Worm (Caenorhabditis elegans) whole organism, L2 larva: ENCODE data around the gene Y32G9A.2.

Source experiments
- C34F6.9 ChIP-seq: fragments of 150-350 bp; optimal IDR thresholded peaks from 2 replicates; lab custom pipeline; 2014; ENCODE audit warnings: missing biosample characterization, missing genetic modification characterization
- R02D3.7 ChIP-seq: fragments of 150-350 bp; optimal IDR thresholded peaks from 2 replicates; lab custom pipeline; 2014; ENCODE audit warnings: missing biosample characterization, missing genetic modification characterization
- alr-1 ChIP-seq: fragments of 150-350 bp; optimal IDR thresholded peaks from 2 replicates; lab custom pipeline; 2014; ENCODE audit warnings: missing biosample characterization, missing genetic modification characterization
- aly-2 ChIP-seq: fragments of 150-350 bp; optimal IDR thresholded peaks from 2 replicates; lab custom pipeline; 2014; ENCODE audit warnings: missing biosample characterization, missing genetic modification characterization
- blmp-1 ChIP-seq: sonication (generic microtip); optimal IDR thresholded peaks from 2 replicates; lab custom pipeline; 2017; ENCODE audit warnings: missing genetic modification characterization, mild to moderate bottlenecking, missing compliant biosample characterization, antibody characterized with exemption, moderate library complexity; ENCODE audit not compliant: insufficient read depth
- ceh-16 ChIP-seq: fragments of 150-350 bp; optimal IDR thresholded peaks from 2 replicates; lab custom pipeline; 2014; ENCODE audit warnings: missing biosample characterization, missing genetic modification characterization
- ceh-82 ChIP-seq: fragments of 150-350 bp; optimal IDR thresholded peaks from 2 replicates; lab custom pipeline; 2014; ENCODE audit warnings: missing biosample characterization, missing genetic modification characterization
- crh-2 ChIP-seq: sonication (generic microtip); optimal IDR thresholded peaks from 2 replicates; lab custom pipeline; 2017; ENCODE audit warnings: missing biosample characterization, missing genetic modification characterization
- elt-1 ChIP-seq: fragments of 150-350 bp; optimal IDR thresholded peaks from 2 replicates; lab custom pipeline; 2014; ENCODE audit warnings: missing biosample characterization, missing genetic modification characterization
- elt-3 ChIP-seq: sonication (generic microtip); optimal IDR thresholded peaks from 2 replicates; lab custom pipeline; 2017; ENCODE audit warnings: missing biosample characterization, missing genetic modification characterization
- fos-1 ChIP-seq: fragments of 150-350 bp; optimal IDR thresholded peaks from 2 replicates; lab custom pipeline; 2014; ENCODE audit warnings: missing biosample characterization, missing genetic modification characterization
- gmeb-1 ChIP-seq: fragments of 150-350 bp; optimal IDR thresholded peaks from 2 replicates; lab custom pipeline; 2014; ENCODE audit warnings: missing biosample characterization, missing genetic modification characterization
- lin-11 ChIP-seq: fragments of 150-350 bp; sonication (generic microtip); optimal IDR thresholded peaks from 2 replicates; lab custom pipeline; 2014; ENCODE audit warnings: missing biosample characterization, missing genetic modification characterization, inconsistent platforms, mixed read lengths
- lin-39 ChIP-seq: fragments of 150-350 bp; optimal IDR thresholded peaks from 2 replicates; lab custom pipeline; 2014; ENCODE audit warnings: missing biosample characterization, missing genetic modification reagents, missing genetic modification characterization
- lsy-2 ChIP-seq, 2 experiments: fragments of 150-350 bp in 1 of 2; sonication (generic microtip) in 1 of 2; optimal IDR thresholded peaks; 2 replicates each; lab custom pipeline; 2014 to 2017; ENCODE audit warnings: missing biosample characterization in 2 of 2, missing genetic modification characterization in 2 of 2
- nhr-11 ChIP-seq: fragments of 150-350 bp; optimal IDR thresholded peaks from 2 replicates; lab custom pipeline; 2014; ENCODE audit warnings: missing biosample characterization, missing genetic modification characterization
- nhr-129 ChIP-seq: fragments of 150-350 bp; optimal IDR thresholded peaks from 2 replicates; lab custom pipeline; 2014; ENCODE audit warnings: missing biosample characterization, missing genetic modification characterization
- nhr-23 ChIP-seq: fragments of 150-350 bp; optimal IDR thresholded peaks from 2 replicates; lab custom pipeline; 2014; ENCODE audit warnings: missing biosample characterization, missing genetic modification reagents, missing genetic modification characterization
- nhr-237 ChIP-seq: fragments of 150-350 bp; optimal IDR thresholded peaks from 2 replicates; lab custom pipeline; 2014; ENCODE audit warnings: missing biosample characterization, missing genetic modification characterization
- nhr-25 ChIP-seq: fragments of 150-350 bp; sonication (generic microtip); optimal IDR thresholded peaks from 3 replicates; lab custom pipeline; 2014; ENCODE audit warnings: missing biosample characterization, missing genetic modification characterization
- peb-1 ChIP-seq: fragments of 150-350 bp; optimal IDR thresholded peaks from 2 replicates; lab custom pipeline; 2014; ENCODE audit warnings: missing biosample characterization, missing genetic modification characterization
- sem-4 ChIP-seq: fragments of 150-350 bp; optimal IDR thresholded peaks from 2 replicates; lab custom pipeline; 2014; ENCODE audit warnings: missing biosample characterization, missing genetic modification reagents, missing genetic modification characterization
- skn-1 ChIP-seq: sonication (generic microtip); optimal IDR thresholded peaks from 2 replicates; lab custom pipeline; 2017; ENCODE audit warnings: missing biosample characterization, missing genetic modification characterization
- sma-3 ChIP-seq: sonication (generic microtip); optimal IDR thresholded peaks from 2 replicates; lab custom pipeline; 2016; ENCODE audit warnings: missing genetic modification reagents, missing genetic modification characterization, missing compliant biosample characterization
- unc-39 ChIP-seq: fragments of 150-350 bp; optimal IDR thresholded peaks from 2 replicates; lab custom pipeline; 2014; ENCODE audit warnings: missing biosample characterization, missing genetic modification characterization
- unc-55 ChIP-seq: fragments of 150-350 bp; sonication (generic microtip); optimal IDR thresholded peaks from 3 replicates; lab custom pipeline; 2014; ENCODE audit warnings: missing biosample characterization, missing genetic modification reagents, missing genetic modification characterization
- unc-62 ChIP-seq: fragments of 150-350 bp; optimal IDR thresholded peaks from 2 replicates; lab custom pipeline; 2014; ENCODE audit warnings: missing biosample characterization, missing genetic modification reagents, missing genetic modification characterization
- zag-1 ChIP-seq: fragments of 150-350 bp; optimal IDR thresholded peaks from 2 replicates; lab custom pipeline; 2014; ENCODE audit warnings: missing biosample characterization, missing genetic modification characterization
- ztf-1 ChIP-seq: fragments of 200-800 bp; sonication (Bioruptor generic); conservative IDR thresholded peaks from 2 replicates; pipeline ENCODE4 v1.3.6; 2022; ENCODE audit warnings: missing genetic modification characterization, missing compliant biosample characterization
- ztf-11 ChIP-seq: sonication (generic microtip); optimal IDR thresholded peaks from 2 replicates; lab custom pipeline; 2017; ENCODE audit warnings: missing biosample characterization, missing genetic modification characterization

Gene Y32G9A.2

ce11 chrV:1878030-1878429, 40.3 kb upstream of the Y32G9A.2 start:
- TF ChIP-seq nhr-23 (no peak), C34F6.9 (tag; lab: Kevin White, UChicago) (no peak), unc-62 (GFP tag; lab: Kevin White, UChicago) (no peak), ceh-16 (tag; lab: Kevin White, UChicago) (no peak), peb-1 (tag; lab: Kevin White, UChicago) (no peak), alr-1 (tag; lab: Kevin White, UChicago) (no peak), lin-39 (tag; lab: Kevin White, UChicago) (no peak), nhr-129 (tag; lab: Kevin White, UChicago) (no peak)

DNA sequence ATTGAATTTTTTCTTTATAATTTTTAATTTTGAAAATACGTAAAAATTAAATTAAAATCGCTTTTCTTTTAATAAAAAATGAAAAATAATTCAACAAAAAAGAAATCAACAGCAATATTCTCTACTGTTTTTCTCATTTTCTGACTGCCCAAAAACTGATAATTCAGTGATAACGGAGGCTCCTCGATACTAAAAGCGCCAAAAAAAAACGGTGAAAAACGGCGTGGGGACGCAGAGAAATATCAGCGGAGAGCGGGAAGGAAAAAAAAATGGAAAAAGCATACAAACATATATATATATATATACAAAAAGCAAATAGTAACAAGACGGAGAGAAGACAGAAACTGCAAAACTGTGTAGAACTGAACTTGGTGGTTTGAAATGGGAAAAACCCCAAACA, 35.2 kb upstream of the Y32G9A.2 start:
- peak; percentile 8 for TF ChIP-seq gmeb-1 (tag; lab: Kevin White, UChicago)
- no peak for TF ChIP-seq blmp-1 (tag; lab: Kevin White, UChicago)
- no peak for TF ChIP-seq sem-4 (tag; lab: Kevin White, UChicago)
- TF ChIP-seq ceh-16 (tag; lab: Kevin White, UChicago): no peak
- peak; percentile 40 for TF ChIP-seq fos-1

- TF ChIP-seq unc-55 (GFP tag; lab: Kevin White, UChicago) (peak; percentile 7), nhr-129 (tag; lab: Kevin White, UChicago) (peak; percentile 7), C34F6.9 (tag; lab: Kevin White, UChicago) (peak; percentile 5), sem-4 (tag; lab: Kevin White, UChicago) (no peak)
Observed at ce11 chrV:1886997-1887396, 31.3 kb upstream of the Y32G9A.2 start.

ce11 chrV:1888299-1888698, 30.0 kb upstream of the Y32G9A.2 start:
- TF ChIP-seq R02D3.7 (tag; lab: Kevin White, UChicago) (no peak), lin-11 (tag; lab: Kevin White, UChicago) (no peak), skn-1 (no peak), crh-2 (tag; lab: Kevin White, UChicago) (no peak), gmeb-1 (tag; lab: Kevin White, UChicago) (no peak), unc-55 (GFP tag; lab: Kevin White, UChicago) (no peak), aly-2 (tag; lab: Kevin White, UChicago) (no peak), nhr-11 (no peak), elt-3 (tag; lab: Kevin White, UChicago) (no peak), zag-1 (tag; lab: Kevin White, UChicago) (no peak), blmp-1 (tag; lab: Kevin White, UChicago) (no peak), nhr-25 (tag; lab: Kevin White, UChicago) (no peak)

ce11 chrV:1889996-1890395, 28.3 kb upstream of the Y32G9A.2 start:
- TF ChIP-seq nhr-129 (tag; lab: Kevin White, UChicago) (peak; percentile 9), unc-55 (GFP tag; lab: Kevin White, UChicago) (peak; percentile 68), ceh-16 (tag; lab: Kevin White, UChicago) (no peak)

DNA sequence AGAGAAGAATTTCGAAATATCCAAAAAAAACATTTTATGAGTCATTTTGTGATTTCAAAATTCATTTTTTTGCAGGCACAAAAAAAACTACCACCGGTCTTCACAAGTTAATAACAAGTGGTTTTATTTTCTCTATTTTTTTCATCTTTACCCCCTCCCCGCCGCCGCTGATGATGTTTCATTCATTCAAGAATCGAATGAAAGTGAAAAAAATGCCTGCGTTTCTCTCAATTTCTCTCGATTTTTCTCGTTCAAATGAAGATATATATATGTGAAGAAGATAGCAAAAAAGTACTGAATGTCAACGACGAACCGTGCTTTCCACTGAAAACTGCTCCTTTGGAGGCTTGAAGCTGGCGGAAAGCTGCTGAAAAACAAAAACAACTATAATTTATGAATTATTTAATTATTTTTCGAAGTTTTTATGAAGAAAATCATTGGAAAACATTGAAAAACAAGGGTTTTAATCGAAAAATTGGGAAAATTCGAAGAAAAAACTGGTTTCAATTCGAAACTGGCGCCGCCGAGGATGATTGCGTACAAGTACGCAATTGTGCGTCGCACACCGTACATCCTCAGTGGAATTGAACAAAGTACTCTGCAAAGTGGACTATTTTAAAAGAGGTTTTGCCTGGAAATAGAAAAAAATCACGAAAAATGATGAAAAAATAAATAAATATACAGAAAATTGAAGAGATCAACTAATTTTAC, 25.6 kb upstream of the Y32G9A.2 start, which contains the start of gene zig-11:
TSS of gene zig-11 (minus strand) at position 373 of the 711 bp plus-strand sequence.
- no peak for TF ChIP-seq ztf-11 (tag; lab: Kevin White, UChicago)
- peak; percentile 63 for TF ChIP-seq gmeb-1 (tag; lab: Kevin White, UChicago)
- peak; percentile 94 for TF ChIP-seq blmp-1 (tag; lab: Kevin White, UChicago)
- no peak for TF ChIP-seq zag-1 (tag; lab: Kevin White, UChicago)
- no peak for TF ChIP-seq unc-39 (tag; lab: Kevin White, UChicago)
- no peak for TF ChIP-seq sma-3 (GFP tag; lab: Kevin White, UChicago)
- no peak for TF ChIP-seq ztf-1 (GFP tag; lab: Robert Waterston, UW)
- TF ChIP-seq lsy-2 (tag; optimal IDR thresholded peaks at IDR 0.05; lab: Kevin White, UChicago): peak in 1 of 2 experiments; percentile 82
- TF ChIP-seq nhr-237: no peak
- no peak for TF ChIP-seq elt-1 (tag; lab: Kevin White, UChicago)
- TF ChIP-seq ceh-16 (tag; lab: Kevin White, UChicago): no peak
- TF ChIP-seq C34F6.9 (tag; lab: Kevin White, UChicago): peak; percentile 7
- TF ChIP-seq ceh-82 (tag; lab: Kevin White, UChicago): no peak
- TF ChIP-seq unc-55 (GFP tag; lab: Kevin White, UChicago): peak; percentile 43
- TF ChIP-seq skn-1: no peak
